Fruit fly (Drosophila melanogaster): ENCODE data around the gene CG11504.

Gene CG11504

DNA sequence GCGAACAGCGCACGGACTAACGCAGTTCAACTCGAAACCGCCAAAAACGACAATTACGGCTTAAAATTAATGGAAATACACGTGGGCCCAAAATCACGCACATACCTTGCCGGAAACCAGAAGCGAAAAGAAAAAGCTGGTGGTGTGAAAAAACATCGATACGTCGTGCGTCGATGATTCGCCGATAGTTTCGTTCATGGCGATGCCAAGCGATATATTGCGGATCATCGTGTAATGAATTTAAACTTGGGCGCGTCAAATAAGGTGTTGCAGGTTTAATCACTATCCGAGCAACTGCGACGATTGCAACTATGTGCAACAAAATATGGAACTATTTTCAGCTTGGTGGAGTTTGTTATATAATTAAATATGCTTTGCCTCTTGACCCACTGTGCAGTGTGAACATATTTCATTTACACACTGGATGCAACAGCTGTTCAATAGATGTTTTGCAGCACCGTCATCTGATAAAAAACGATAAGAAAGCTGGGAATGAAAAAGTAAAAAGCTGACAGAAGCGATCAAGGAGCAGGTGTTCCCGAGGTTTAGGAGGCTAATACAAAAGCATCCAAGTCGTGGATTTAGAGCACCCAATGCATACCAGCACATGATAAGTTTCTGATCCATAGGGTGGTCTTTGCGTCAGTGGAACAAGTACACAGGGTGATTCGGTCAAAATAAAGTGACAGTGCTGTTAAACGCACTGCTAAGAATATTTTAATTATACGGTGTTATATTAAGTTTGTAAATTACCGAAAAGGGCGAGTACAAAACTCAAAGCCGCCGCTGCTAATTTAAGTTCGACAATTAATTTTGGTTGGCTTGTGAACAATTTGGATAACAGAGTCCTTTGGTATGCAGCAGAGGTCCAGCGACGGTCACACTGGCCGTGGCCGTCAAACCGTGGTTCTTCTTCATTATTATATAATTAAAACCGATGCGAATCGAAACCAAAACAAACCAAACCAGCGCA, 48.6 kb downstream of the CG11504 start, which contains the start of the genes RpL32 and CG7943 (continued):
- TF ChIP-seq CG16863 (GFP tag; optimal IDR thresholded peaks at IDR 0.05), result peak; percentile 86
- peak; percentile 74 for TF ChIP-seq btn (GFP tag; optimal IDR thresholded peaks at IDR 0.05)
- peak; percentile 72 for TF ChIP-seq CG5180 (GFP tag; optimal IDR thresholded peaks at IDR 0.05)
- TF ChIP-seq ara (GFP tag; IDR thresholded peaks at IDR 0.05), result peak; percentile 90
- peak; percentile 84 for TF ChIP-seq cad (GFP tag; optimal IDR thresholded peaks at IDR 0.05)
- TF ChIP-seq Hmx (GFP tag; optimal IDR thresholded peaks at IDR 0.05), result peak; percentile 86
- TF ChIP-seq luna (GFP tag; optimal IDR thresholded peaks at IDR 0.05), result peak; percentile 96
- TF ChIP-seq onecut (GFP tag; IDR thresholded peaks at IDR 0.05), result peak; percentile 90
- TF ChIP-seq BtbVII (GFP tag; optimal IDR thresholded peaks at IDR 0.05), result peak; percentile 92
- no peak for TF ChIP-seq corto (GFP tag; optimal IDR thresholded peaks at IDR 0.05)
- peak; percentile 98 for TF ChIP-seq CG13775 (GFP tag; optimal IDR thresholded peaks at IDR 0.05)
- peak; percentile 98 for TF ChIP-seq Camta (GFP tag; optimal IDR thresholded peaks at IDR 0.05)
- peak; percentile 92 for TF ChIP-seq CG7357 (GFP tag; IDR thresholded peaks at IDR 0.05)
- peak; percentile 96 for TF ChIP-seq zfh2 (GFP tag; optimal IDR thresholded peaks at IDR 0.05)
- peak; percentile 100 for TF ChIP-seq mld (GFP tag; IDR thresholded peaks at IDR 0.05; ENCODE audit: partially characterized antibody)
- peak; percentile 85 for TF ChIP-seq TFAM (GFP tag; optimal IDR thresholded peaks at IDR 0.05)
- peak; percentile 100 for TF ChIP-seq CG34224 (GFP tag; IDR thresholded peaks at IDR 0.05; ENCODE audit: partially characterized antibody)
- peak; percentile 79 for TF ChIP-seq dmrt11E (tag; optimal IDR thresholded peaks at IDR 0.05)
- peak; percentile 80 for TF ChIP-seq Bdp1 (GFP tag; optimal IDR thresholded peaks at IDR 0.05)
- peak; percentile 95 for TF ChIP-seq ken (GFP tag; IDR thresholded peaks at IDR 0.05)
- peak; percentile 94 for TF ChIP-seq CG4282 (GFP tag; optimal IDR thresholded peaks at IDR 0.05)
- peak; percentile 62 for TF ChIP-seq hkb (optimal IDR thresholded peaks at IDR 0.05)
- TF ChIP-seq hkb (GFP tag; IDR thresholded peaks at IDR 0.05), result peak; percentile 96
- TF ChIP-seq trem (tag; optimal IDR thresholded peaks at IDR 0.05), result peak; percentile 93
- TF ChIP-seq Lim3 (GFP tag; IDR thresholded peaks at IDR 0.05), result peak; percentile 83
- peak; percentile 96 for TF ChIP-seq eyg (GFP tag; optimal IDR thresholded peaks at IDR 0.05)
- TF ChIP-seq CG8478 (optimal IDR thresholded peaks at IDR 0.05), result no peak
- TF ChIP-seq sens-2 (GFP tag; IDR thresholded peaks at IDR 0.05), result peak; percentile 96
- TF ChIP-seq CG10267 (tag; optimal IDR thresholded peaks at IDR 0.05), result peak; percentile 93
- peak; percentile 95 for TF ChIP-seq tup (GFP tag; optimal IDR thresholded peaks at IDR 0.05)
- TF ChIP-seq rib (GFP tag; IDR thresholded peaks at IDR 0.05), result peak; percentile 94
- TF ChIP-seq BEAF-32 (GFP tag; optimal IDR thresholded peaks at IDR 0.05), result peak; percentile 100
- TF ChIP-seq slou (GFP tag; optimal IDR thresholded peaks at IDR 0.05), result peak; percentile 95
- TF ChIP-seq nom (GFP tag; optimal IDR thresholded peaks at IDR 0.05), result peak; percentile 85
- peak; percentile 88 for TF ChIP-seq aop (GFP tag; IDR thresholded peaks at IDR 0.05)
- peak; percentile 83 to 98 for TF ChIP-seq dpn (GFP tag; optimal IDR thresholded peaks at IDR 0.05)
- peak; percentile 100 for TF ChIP-seq nerfin-2 (GFP tag; IDR thresholded peaks at IDR 0.05; ENCODE audit: partially characterized antibody)
- peak; percentile 94 for TF ChIP-seq vfl (GFP tag; optimal IDR thresholded peaks at IDR 0.05)
- TF ChIP-seq CG18262 (tag; optimal IDR thresholded peaks at IDR 0.05), result peak; percentile 90
- peak; percentile 82 for TF ChIP-seq wor (GFP tag; IDR thresholded peaks at IDR 0.05)
- peak; percentile 87 for TF ChIP-seq CG16779 (GFP tag; IDR thresholded peaks at IDR 0.05)
- no peak for TF ChIP-seq Tbp (GFP tag; optimal IDR thresholded peaks at IDR 0.05)
- TF ChIP-seq org-1 (GFP tag; optimal IDR thresholded peaks at IDR 0.05), result peak; percentile 90
- TF ChIP-seq insv (GFP tag; optimal IDR thresholded peaks at IDR 0.05), result peak in 1 of 2 experiments; percentile 74
- peak; percentile 70 for TF ChIP-seq az2 (GFP tag; optimal IDR thresholded peaks at IDR 0.05)
- peak; percentile 85 for TF ChIP-seq Gsc (GFP tag; IDR thresholded peaks at IDR 0.05)
- peak; percentile 80 for TF ChIP-seq grn (GFP tag; optimal IDR thresholded peaks at IDR 0.05)
- TF ChIP-seq crc (GFP tag; optimal IDR thresholded peaks at IDR 0.05), result peak; percentile 95
- peak; percentile 94 for TF ChIP-seq p53 (GFP tag; optimal IDR thresholded peaks at IDR 0.05)
